Worm (Caenorhabditis elegans) whole organism, L1 larva: Measurements from ENCODE around the gene T28D6.5.

ENCODE experiments used
- C04F5.9 ChIP-seq: sonication (generic microtip); optimal IDR thresholded peaks from 2 replicates; lab custom pipeline; 2016; ENCODE audit warnings: missing genetic modification characterization, missing compliant biosample characterization
- C16A3.4 ChIP-seq: fragments of 150-350 bp; optimal IDR thresholded peaks from 2 replicates; lab custom pipeline; 2014; ENCODE audit warnings: missing biosample characterization, missing genetic modification characterization
- C34B4.2 ChIP-seq: sonication (generic microtip); optimal IDR thresholded peaks from 2 replicates; lab custom pipeline; 2017; ENCODE audit warnings: mild to moderate bottlenecking, missing genetic modification characterization, missing compliant biosample characterization
- Y116A8C.19 ChIP-seq: sonication (generic microtip); optimal IDR thresholded peaks from 2 replicates; lab custom pipeline; 2016; ENCODE audit warnings: missing compliant biosample characterization, missing genetic modification characterization, borderline replicate concordance
- aha-1 ChIP-seq: fragments of 150-350 bp; optimal IDR thresholded peaks from 2 replicates; lab custom pipeline; 2014; ENCODE audit warnings: missing biosample characterization, missing genetic modification characterization
- alr-1 ChIP-seq: fragments of 200-800 bp; sonication (Bioruptor generic); optimal IDR thresholded peaks from 2 replicates; lab custom pipeline; 2018; ENCODE audit warnings: borderline replicate concordance, mild to moderate bottlenecking, missing genetic modification characterization, missing compliant biosample characterization
- ama-1 ChIP-seq: fragments of 150-350 bp; optimal IDR thresholded peaks from 2 replicates; lab custom pipeline; 2014
- ceh-63 ChIP-seq: fragments of 200-800 bp; sonication (Bioruptor generic); optimal IDR thresholded peaks from 2 replicates; lab custom pipeline; 2018; ENCODE audit warnings: mild to moderate bottlenecking, missing genetic modification characterization, missing compliant biosample characterization
- ceh-8 ChIP-seq: fragments of 200-800 bp; sonication (Bioruptor generic); optimal IDR thresholded peaks from 2 replicates; lab custom pipeline; 2018; ENCODE audit warnings: mild to moderate bottlenecking, missing genetic modification characterization, moderate library complexity, missing compliant biosample characterization
- ceh-82 ChIP-seq, 3 experiments: fragments of 150-350 bp in 1 of 3; sonication (generic microtip) in 2 of 3; optimal IDR thresholded peaks; 2 replicates each; lab custom pipeline; 2014 to 2017; ENCODE audit warnings: missing biosample characterization in 3 of 3, missing genetic modification characterization in 3 of 3
- ceh-88 ChIP-seq: fragments of 200-800 bp; sonication (Bioruptor generic); IDR thresholded peaks from 2 replicates; pipeline ENCODE4 v1.3.6; 2022; ENCODE audit warnings: missing genetic modification characterization, missing compliant biosample characterization
- dpl-1 ChIP-seq, 3 experiments: fragments of 150-350 bp in 2 of 3; sonication (generic microtip) in 1 of 3; optimal IDR thresholded peaks; 2 replicates each; lab custom pipeline; 2014 to 2017; ENCODE audit warnings: missing biosample characterization in 3 of 3, missing genetic modification characterization in 3 of 3, missing genetic modification reagents in 3 of 3
- egl-27 ChIP-seq, 2 experiments: fragments of 150-350 bp in 1 of 2; sonication (generic microtip); optimal IDR thresholded peaks; 3 replicates each; lab custom pipeline; 2017 to 2018; ENCODE audit warnings: missing biosample characterization in 2 of 2, missing genetic modification characterization in 2 of 2, missing genetic modification reagents in 2 of 2
- elt-3 ChIP-seq, 6 experiments: fragments of 150-350 bp in 1 of 6; sonication (generic microtip); optimal IDR thresholded peaks; 2 replicates each; lab custom pipeline; 2017 to 2018; ENCODE audit warnings: missing biosample characterization in 6 of 6, missing genetic modification characterization in 6 of 6, inconsistent platforms in 1 of 6
- ets-5 ChIP-seq: fragments of 200-800 bp; sonication (Bioruptor generic); IDR thresholded peaks from 2 replicates; pipeline ENCODE4 v1.3.6; 2022; ENCODE audit warnings: missing genetic modification characterization, missing compliant biosample characterization
- fkh-10 ChIP-seq: sonication (generic microtip); optimal IDR thresholded peaks from 2 replicates; lab custom pipeline; 2017; ENCODE audit warnings: missing biosample characterization, missing genetic modification reagents, missing genetic modification characterization
- fos-1 ChIP-seq: fragments of 150-350 bp; optimal IDR thresholded peaks from 2 replicates; lab custom pipeline; 2014; ENCODE audit warnings: missing biosample characterization, missing genetic modification characterization
- grh-1 ChIP-seq: fragments of 200-800 bp; sonication (Bioruptor generic); IDR thresholded peaks from 2 replicates; pipeline ENCODE4 v1.3.6; 2022; ENCODE audit warnings: missing genetic modification reagents, missing genetic modification characterization, missing compliant biosample characterization
- hlh-17 ChIP-seq: fragments of 200-800 bp; sonication (Bioruptor generic); optimal IDR thresholded peaks from 2 replicates; lab custom pipeline; 2018; ENCODE audit warnings: missing genetic modification characterization, mild to moderate bottlenecking, missing compliant biosample characterization, moderate library complexity, borderline replicate concordance
- lin-15B ChIP-seq: fragments of 150-350 bp; sonication (generic microtip); optimal IDR thresholded peaks from 3 replicates; lab custom pipeline; 2014; ENCODE audit warnings: missing biosample characterization, missing genetic modification characterization
- lin-35 ChIP-seq, 2 experiments: fragments of 150-350 bp; optimal IDR thresholded peaks; 2 replicates each; lab custom pipeline; 2014; ENCODE audit warnings: missing biosample characterization in 2 of 2, missing genetic modification characterization in 2 of 2, missing genetic modification reagents in 2 of 2
- lin-39 ChIP-seq: fragments of 150-350 bp; optimal IDR thresholded peaks from 2 replicates; lab custom pipeline; 2014; ENCODE audit warnings: missing biosample characterization, missing genetic modification reagents, missing genetic modification characterization
- lir-3 ChIP-seq: sonication (generic microtip); optimal IDR thresholded peaks from 2 replicates; lab custom pipeline; 2016; ENCODE audit warnings: mild to moderate bottlenecking, missing genetic modification characterization, moderate library complexity, missing compliant biosample characterization; ENCODE audit not compliant: poor library complexity
- lsy-2 ChIP-seq, 2 experiments: fragments of 150-350 bp; optimal IDR thresholded peaks; 2 replicates each; lab custom pipeline; 2014; ENCODE audit warnings: missing biosample characterization in 2 of 2, missing genetic modification characterization in 2 of 2
- mab-9 ChIP-seq: fragments of 200-800 bp; sonication (Bioruptor generic); IDR thresholded peaks from 2 replicates; pipeline ENCODE4 v1.3.6; 2022; ENCODE audit warnings: missing genetic modification reagents, missing genetic modification characterization, missing compliant biosample characterization
- mef-2 ChIP-seq: fragments of 150-350 bp; optimal IDR thresholded peaks from 2 replicates; lab custom pipeline; 2014; ENCODE audit warnings: missing biosample characterization, missing genetic modification characterization
- nhr-11 ChIP-seq: fragments of 150-350 bp; optimal IDR thresholded peaks from 2 replicates; lab custom pipeline; 2014; ENCODE audit warnings: missing biosample characterization, missing genetic modification characterization
- nhr-19 ChIP-seq: fragments of 200-800 bp; sonication (Bioruptor generic); conservative IDR thresholded peaks from 2 replicates; pipeline ENCODE4 v1.3.6; 2022; ENCODE audit warnings: missing genetic modification characterization, missing compliant biosample characterization
- nhr-47 ChIP-seq: sonication (generic microtip); optimal IDR thresholded peaks from 2 replicates; lab custom pipeline; 2016; ENCODE audit warnings: mild to moderate bottlenecking, missing genetic modification characterization, moderate library complexity, missing compliant biosample characterization
- nhr-76 ChIP-seq: sonication (generic microtip); optimal IDR thresholded peaks from 2 replicates; lab custom pipeline; 2017; ENCODE audit warnings: missing biosample characterization, missing genetic modification characterization
- nhr-77 ChIP-seq: fragments of 150-350 bp; optimal IDR thresholded peaks from 2 replicates; lab custom pipeline; 2014; ENCODE audit warnings: missing biosample characterization, missing genetic modification characterization
- nhr-84 ChIP-seq: sonication (generic microtip); optimal IDR thresholded peaks from 2 replicates; lab custom pipeline; 2017; ENCODE audit warnings: missing biosample characterization, missing genetic modification characterization
- nhr-90 ChIP-seq: sonication (generic microtip); optimal IDR thresholded peaks from 2 replicates; lab custom pipeline; 2016; ENCODE audit warnings: mild to moderate bottlenecking, missing genetic modification characterization, missing compliant biosample characterization; ENCODE audit not compliant: poor library complexity
- pag-3 ChIP-seq: sonication (generic microtip); optimal IDR thresholded peaks from 2 replicates; lab custom pipeline; 2017; ENCODE audit warnings: missing genetic modification characterization, mild to moderate bottlenecking, missing compliant biosample characterization, antibody characterized with exemption, borderline replicate concordance; ENCODE audit not compliant: insufficient read depth
- pax-3 ChIP-seq: fragments of 200-800 bp; sonication (Bioruptor generic); optimal IDR thresholded peaks from 2 replicates; lab custom pipeline; 2018; ENCODE audit warnings: mild to moderate bottlenecking, missing genetic modification characterization, moderate library complexity, missing compliant biosample characterization
- pqm-1 ChIP-seq: sonication (generic microtip); optimal IDR thresholded peaks from 3 replicates; lab custom pipeline; 2017; ENCODE audit warnings: missing biosample characterization, missing genetic modification characterization
- rnt-1 ChIP-seq: sonication (generic microtip); optimal IDR thresholded peaks from 2 replicates; lab custom pipeline; 2016; ENCODE audit warnings: mild to moderate bottlenecking, missing genetic modification characterization, moderate library complexity, missing compliant biosample characterization
- skn-1 ChIP-seq: fragments of 150-350 bp; optimal IDR thresholded peaks from 2 replicates; lab custom pipeline; 2014; ENCODE audit warnings: missing biosample characterization, missing genetic modification characterization
- snu-23 ChIP-seq: sonication (generic microtip); optimal IDR thresholded peaks from 2 replicates; lab custom pipeline; 2016; ENCODE audit warnings: missing genetic modification characterization, missing compliant biosample characterization
- sox-4 ChIP-seq: sonication (generic microtip); optimal IDR thresholded peaks from 2 replicates; lab custom pipeline; 2016; ENCODE audit warnings: missing genetic modification characterization, missing compliant biosample characterization
- sup-37 ChIP-seq: fragments of 200-800 bp; sonication (Bioruptor generic); optimal IDR thresholded peaks from 2 replicates; lab custom pipeline; 2018; ENCODE audit warnings: mild to moderate bottlenecking, missing genetic modification characterization, missing compliant biosample characterization
- tbx-2 ChIP-seq: sonication (generic microtip); optimal IDR thresholded peaks from 2 replicates; lab custom pipeline; 2016; ENCODE audit warnings: missing genetic modification characterization, missing compliant biosample characterization
- tlp-1 ChIP-seq: fragments of 150-350 bp; optimal IDR thresholded peaks from 2 replicates; lab custom pipeline; 2014; ENCODE audit warnings: missing biosample characterization, missing genetic modification characterization
- unc-30 ChIP-seq: sonication (generic microtip); optimal IDR thresholded peaks from 2 replicates; lab custom pipeline; 2017; ENCODE audit warnings: missing biosample characterization, missing genetic modification characterization
- vab-15 ChIP-seq: sonication (generic microtip); optimal IDR thresholded peaks from 2 replicates; lab custom pipeline; 2017; ENCODE audit warnings: missing genotype, mild to moderate bottlenecking, missing genetic modification characterization, missing compliant biosample characterization
- xbp-1 ChIP-seq: sonication (generic microtip); optimal IDR thresholded peaks from 2 replicates; lab custom pipeline; 2016; ENCODE audit warnings: missing genetic modification characterization, missing compliant biosample characterization
- ztf-11 ChIP-seq, 2 experiments: sonication (generic microtip); optimal IDR thresholded peaks; 2 replicates each; lab custom pipeline; 2016 to 2017; ENCODE audit warnings: missing genetic modification characterization in 2 of 2, missing biosample characterization in 1 of 2, missing compliant biosample characterization in 1 of 2
- ztf-4 ChIP-seq: fragments of 150-350 bp; optimal IDR thresholded peaks from 2 replicates; lab custom pipeline; 2014; ENCODE audit warnings: missing biosample characterization, missing genetic modification characterization

T28D6.5 gene

ce11 chrIII:11333032-11333732, at the start of gene T28D6.5:
TSS of gene T28D6.5 (plus strand) at chrIII:11333682.
- TF ChIP-seq skn-1 = no peak
- no peak for TF ChIP-seq nhr-11
- TF ChIP-seq ceh-8 (GFP tag; lab: Kevin White, UChicago) = no peak
- TF ChIP-seq nhr-47 (tag; lab: Kevin White, UChicago) = no peak
- no peak for TF ChIP-seq grh-1
- TF ChIP-seq ztf-11 (tag; optimal IDR thresholded peaks at IDR 0.05; lab: Kevin White, UChicago) = no peak
- TF ChIP-seq tbx-2 (tag; lab: Kevin White, UChicago) = no peak
- no peak for TF ChIP-seq unc-30 (tag; lab: Kevin White, UChicago)
- TF ChIP-seq mef-2 (tag; lab: Kevin White, UChicago) = no peak
- TF ChIP-seq ztf-4 = no peak
- TF ChIP-seq lir-3 (tag; lab: Kevin White, UChicago) = no peak

ce11 chrIII:11286069-11286468, 47.4 kb upstream of the T28D6.5 start:
- TF ChIP-seq C16A3.4 (tag; lab: Kevin White, UChicago) (no peak), nhr-90 (tag; lab: Kevin White, UChicago) (peak; percentile 60), pqm-1 (tag; lab: Kevin White, UChicago) (no peak), ceh-82 (tag; optimal IDR thresholded peaks at IDR 0.05; lab: Kevin White, UChicago) (peak in 1 of 3 experiments; percentile 53), lin-35 (GFP tag; optimal IDR thresholded peaks at IDR 0.05; lab: Kevin White, UChicago) (peak; percentile 89 to 92), ceh-63 (GFP tag; lab: Kevin White, UChicago) (no peak), nhr-19 (GFP tag; lab: Robert Waterston, UW) (peak; percentile 25), ztf-11 (tag; optimal IDR thresholded peaks at IDR 0.05; lab: Kevin White, UChicago) (peak in 1 of 2 experiments; percentile 67), rnt-1 (tag; lab: Kevin White, UChicago) (no peak), grh-1 (no peak; the same call in 1 of the 2 replicates), nhr-77 (tag; lab: Kevin White, UChicago) (no peak), nhr-76 (tag; lab: Kevin White, UChicago) (no peak), mab-9 (GFP tag; lab: Robert Waterston, UW) (peak; percentile 19; the same call in 1 of the 2 replicates), fos-1 (tag; lab: Kevin White, UChicago) (no peak), sup-37 (GFP tag; lab: Kevin White, UChicago) (no peak), egl-27 (tag; optimal IDR thresholded peaks at IDR 0.05; lab: Kevin White, UChicago) (no peak), fkh-10 (GFP tag; lab: Kevin White, UChicago) (no peak), ets-5 (no peak), vab-15 (tag; lab: Kevin White, UChicago) (no peak), lir-3 (tag; lab: Kevin White, UChicago) (no peak), C34B4.2 (no peak), ama-1 (lab: Kevin White, UChicago) (no peak), pax-3 (tag; lab: Kevin White, UChicago) (peak; percentile 53), Y116A8C.19 (tag; lab: Kevin White, UChicago) (no peak), skn-1 (no peak), alr-1 (tag; lab: Kevin White, UChicago) (no peak), aha-1 (tag; lab: Kevin White, UChicago) (no peak), nhr-11 (no peak), ceh-8 (GFP tag; lab: Kevin White, UChicago) (no peak), C04F5.9 (peak; percentile 1), unc-30 (tag; lab: Kevin White, UChicago) (no peak), hlh-17 (GFP tag; lab: Kevin White, UChicago) (no peak), elt-3 (tag; optimal IDR thresholded peaks at IDR 0.05; lab: Kevin White, UChicago) (no peak), tlp-1 (tag; lab: Kevin White, UChicago) (no peak), dpl-1 (GFP tag; optimal IDR thresholded peaks at IDR 0.05; lab: Kevin White, UChicago) (peak; percentile 81 to 90 (median 85)), nhr-84 (tag; lab: Kevin White, UChicago) (no peak), lin-39 (tag; lab: Kevin White, UChicago) (no peak), snu-23 (GFP tag; lab: Kevin White, UChicago) (peak; percentile 26), lin-15B (peak; percentile 11), ceh-88 (GFP tag; lab: Robert Waterston, UW) (no peak), xbp-1 (tag; lab: Kevin White, UChicago) (peak; percentile 41), lsy-2 (tag; optimal IDR thresholded peaks at IDR 0.05; lab: Kevin White, UChicago) (peak; percentile 50 to 54), sox-4 (tag; lab: Kevin White, UChicago) (no peak), pag-3 (tag; lab: Kevin White, UChicago) (no peak)
